Worm (Caenorhabditis elegans): ENCODE results near the gene vit-4.

DNA sequence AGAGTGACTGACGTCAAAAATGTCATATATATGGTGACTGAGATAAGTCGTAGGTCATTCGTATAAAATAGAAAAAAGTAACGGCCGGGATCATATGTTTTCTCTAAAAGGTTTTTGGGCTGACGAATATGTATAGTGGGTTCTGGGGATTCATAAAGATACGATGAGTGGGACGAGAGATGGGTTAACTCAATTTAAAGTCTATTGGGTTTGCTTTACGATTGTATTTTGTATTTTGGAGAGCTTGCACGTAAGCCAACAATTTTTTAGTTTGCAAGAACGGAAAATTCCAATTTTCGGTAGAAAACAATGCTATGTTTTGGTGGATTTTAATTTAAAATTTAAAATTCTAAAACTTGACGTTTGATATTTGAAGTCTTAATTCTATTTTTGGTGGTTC is 20.7 kb upstream of the vit-4 start:
- TF ChIP-seq sox-2 (GFP tag; IDR thresholded peaks at IDR 0.05) (no peak), pha-4 (tag; optimal IDR thresholded peaks at IDR 0.05) (no peak), unc-42 (tag; optimal IDR thresholded peaks at IDR 0.05) (peak; percentile 63)

Data from whole organism, late embryonic.